Fruit fly (Drosophila melanogaster): ENCODE data around the gene Nle.
A peak's percentile ranks its signal among the peaks of the same experiment; 100 is the strongest.

The Nle gene

dm6 chr2L:524515-524920 lies 43.4 kb downstream of the Nle start:
- peak; percentile 70 for TF ChIP-seq tj (GFP tag; optimal IDR thresholded peaks at IDR 0.05)
- TF ChIP-seq CG14711 (tag; optimal IDR thresholded peaks at IDR 0.05) = no peak

dm6 chr2L:523165-523835 lies 44.6 kb downstream of the Nle start:
- TF ChIP-seq cnc (optimal IDR thresholded peaks at IDR 0.05) (no peak), toe (GFP tag; optimal IDR thresholded peaks at IDR 0.05) (no peak), ovo (GFP tag; optimal IDR thresholded peaks at IDR 0.05) (no peak), Crg-1 (GFP tag; optimal IDR thresholded peaks at IDR 0.05) (no peak), CG33017 (tag; optimal IDR thresholded peaks at IDR 0.05) (no peak), cic (GFP tag; optimal IDR thresholded peaks at IDR 0.05) (peak; percentile 3), kay (GFP tag; ENCODE audit: borderline replicate concordance) (no peak), CG7101 (tag; optimal IDR thresholded peaks at IDR 0.05) (no peak), pad (GFP tag; optimal IDR thresholded peaks at IDR 0.05) (no peak), bab1 (GFP tag; optimal IDR thresholded peaks at IDR 0.05) (peak; percentile 28), CG5204 (GFP tag; optimal IDR thresholded peaks at IDR 0.05) (no peak), CG7045 (GFP tag; optimal IDR thresholded peaks at IDR 0.05) (no peak), tj (GFP tag; optimal IDR thresholded peaks at IDR 0.05) (peak; percentile 21), CG12768 (GFP tag; optimal IDR thresholded peaks at IDR 0.05) (no peak), CG11617 (GFP tag; optimal IDR thresholded peaks at IDR 0.05) (no peak), Mnt (GFP tag; optimal IDR thresholded peaks at IDR 0.05) (no peak), CG1620 (GFP tag; optimal IDR thresholded peaks at IDR 0.05) (no peak), Hr96 (GFP tag; optimal IDR thresholded peaks at IDR 0.05) (peak; percentile 13), CG14711 (tag; optimal IDR thresholded peaks at IDR 0.05) (no peak), Clk (GFP tag; optimal IDR thresholded peaks at IDR 0.05) (no peak)

dm6 chr2L:522752-523151 lies 45.2 kb downstream of the Nle start:
- TF ChIP-seq toe (GFP tag; optimal IDR thresholded peaks at IDR 0.05) = no peak
- no peak for TF ChIP-seq CG5204 (GFP tag; optimal IDR thresholded peaks at IDR 0.05)
- TF ChIP-seq cic (GFP tag; optimal IDR thresholded peaks at IDR 0.05) = no peak
- TF ChIP-seq CG33017 (tag; optimal IDR thresholded peaks at IDR 0.05) = no peak
- TF ChIP-seq ovo (GFP tag; optimal IDR thresholded peaks at IDR 0.05) = no peak
- no peak for TF ChIP-seq cnc (optimal IDR thresholded peaks at IDR 0.05)
- TF ChIP-seq CG11617 (GFP tag; optimal IDR thresholded peaks at IDR 0.05) = no peak
- TF ChIP-seq Crg-1 (GFP tag; optimal IDR thresholded peaks at IDR 0.05) = no peak
- no peak for TF ChIP-seq kay (GFP tag; ENCODE audit: borderline replicate concordance)
- no peak for TF ChIP-seq tj (GFP tag; optimal IDR thresholded peaks at IDR 0.05)
- TF ChIP-seq CG12768 (GFP tag; optimal IDR thresholded peaks at IDR 0.05) = no peak
- no peak for TF ChIP-seq CG1620 (GFP tag; optimal IDR thresholded peaks at IDR 0.05)
- no peak for TF ChIP-seq CG7045 (GFP tag; optimal IDR thresholded peaks at IDR 0.05)
- no peak for TF ChIP-seq CG14711 (tag; optimal IDR thresholded peaks at IDR 0.05)
- no peak for TF ChIP-seq CG7101 (tag; optimal IDR thresholded peaks at IDR 0.05)
- TF ChIP-seq bab1 (GFP tag; optimal IDR thresholded peaks at IDR 0.05) = no peak
- TF ChIP-seq Hr96 (GFP tag; optimal IDR thresholded peaks at IDR 0.05) = no peak
- no peak for TF ChIP-seq pad (GFP tag; optimal IDR thresholded peaks at IDR 0.05)

dm6 chr2L:521940-522632 lies 45.8 kb downstream of the Nle start:
- no peak for TF ChIP-seq pad (GFP tag; optimal IDR thresholded peaks at IDR 0.05)
- TF ChIP-seq ovo (GFP tag; optimal IDR thresholded peaks at IDR 0.05) = no peak
- TF ChIP-seq CG14711 (tag; optimal IDR thresholded peaks at IDR 0.05) = no peak
- TF ChIP-seq CG7045 (GFP tag; optimal IDR thresholded peaks at IDR 0.05) = no peak
- TF ChIP-seq cnc (optimal IDR thresholded peaks at IDR 0.05) = no peak
- no peak for TF ChIP-seq toe (GFP tag; optimal IDR thresholded peaks at IDR 0.05)
- TF ChIP-seq tj (GFP tag; optimal IDR thresholded peaks at IDR 0.05) = no peak
- no peak for TF ChIP-seq bab1 (GFP tag; optimal IDR thresholded peaks at IDR 0.05)
- no peak for TF ChIP-seq CG33017 (tag; optimal IDR thresholded peaks at IDR 0.05)
- no peak for TF ChIP-seq CG1620 (GFP tag; optimal IDR thresholded peaks at IDR 0.05)

dm6 chr2L:521001-521827 lies 46.7 kb downstream of the Nle start:
- TF ChIP-seq Mnt (GFP tag; optimal IDR thresholded peaks at IDR 0.05) = no peak
- TF ChIP-seq tj (GFP tag; optimal IDR thresholded peaks at IDR 0.05) = peak; percentile 55

- no peak for TF ChIP-seq kay (GFP tag; ENCODE audit: borderline replicate concordance)
- peak; percentile 41 for TF ChIP-seq bab1 (GFP tag; optimal IDR thresholded peaks at IDR 0.05)
- no peak for TF ChIP-seq toe (GFP tag; optimal IDR thresholded peaks at IDR 0.05)
- no peak for TF ChIP-seq Clk (GFP tag; optimal IDR thresholded peaks at IDR 0.05)
- TF ChIP-seq CG12768 (GFP tag; optimal IDR thresholded peaks at IDR 0.05) = no peak
- no peak for TF ChIP-seq CG11617 (GFP tag; optimal IDR thresholded peaks at IDR 0.05)
- no peak for TF ChIP-seq pad (GFP tag; optimal IDR thresholded peaks at IDR 0.05)
- TF ChIP-seq CG7101 (tag; optimal IDR thresholded peaks at IDR 0.05) = peak; percentile 39
- TF ChIP-seq CG5204 (GFP tag; optimal IDR thresholded peaks at IDR 0.05) = no peak
- no peak for TF ChIP-seq Mnt (GFP tag; optimal IDR thresholded peaks at IDR 0.05)
Observed at dm6 chr2L:520331-521000, 47.5 kb downstream of the Nle start.

Data from whole organism, adult.